Worm (Caenorhabditis elegans) whole organism, L4/young adult: ENCODE results near the gene inos-1.

Experiments used
- W03F9.2 ChIP-seq: fragments of 150-350 bp; optimal IDR thresholded peaks from 2 replicates; lab custom pipeline; 2014; ENCODE audit warnings: missing biosample characterization, missing genetic modification characterization
- him-1 ChIP-seq: sonication (generic microtip); optimal IDR thresholded peaks from 2 replicates; lab custom pipeline; 2016; ENCODE audit warnings: missing genotype, missing genetic modification reagents, missing genetic modification characterization, missing compliant biosample characterization

ce11 chrII:11720819-11721218, 20.7 kb upstream of the inos-1 start:
- no peak for TF ChIP-seq him-1 (tag; lab: Kevin White, UChicago)
- no peak for TF ChIP-seq W03F9.2 (tag; lab: Kevin White, UChicago)
